Fruit fly (Drosophila melanogaster) whole organism, prepupa: Measurements from ENCODE around the gene CG13059.
A peak's percentile ranks its signal among the peaks of the same experiment; 100 is the strongest.

Experiments used
- Blimp-1 ChIP-seq: fragments of 200-800 bp; sonication (Bioruptor generic); optimal IDR thresholded peaks from 3 replicates; lab custom pipeline; 2017; ENCODE audit warnings: missing biosample characterization, missing genetic modification characterization, mild to moderate bottlenecking, moderate library complexity, missing genetic modification reagents
- CG11294 ChIP-seq: fragments of 200-800 bp; sonication (Bioruptor generic); IDR thresholded peaks from 2 replicates; pipeline ENCODE4 v1.3.6; 2022; ENCODE audit warnings: missing biosample characterization, missing genetic modification characterization
- CG11762 ChIP-seq: fragments of 200-800 bp; sonication (Bioruptor generic); optimal IDR thresholded peaks from 3 replicates; lab custom pipeline; 2016; ENCODE audit warnings: missing biosample characterization, missing genetic modification characterization; ENCODE audit not compliant: insufficient read depth
- CG11902 ChIP-seq: fragments of 200-800 bp; sonication (Bioruptor generic); optimal IDR thresholded peaks from 3 replicates; lab custom pipeline; 2016; ENCODE audit warnings: missing biosample characterization, missing genetic modification characterization
- CG15336 ChIP-seq: fragments of 200-800 bp; sonication (Bioruptor generic); IDR thresholded peaks from 2 replicates; pipeline ENCODE4 v1.3.6; 2022; ENCODE audit warnings: missing biosample characterization, missing genetic modification characterization
- CG3032 ChIP-seq: fragments of 200-800 bp; optimal IDR thresholded peaks from 2 replicates; lab custom pipeline; 2019; ENCODE audit warnings: missing biosample characterization, mild to moderate bottlenecking, missing genetic modification characterization, moderate library complexity
- CG32006 ChIP-seq: fragments of 200-800 bp; sonication (Bioruptor generic); optimal IDR thresholded peaks from 3 replicates; lab custom pipeline; 2017; ENCODE audit warnings: missing biosample characterization, mild to moderate bottlenecking, missing genetic modification characterization
- CG3919 ChIP-seq: fragments of 200-800 bp; sonication (Bioruptor generic); optimal IDR thresholded peaks from 3 replicates; lab custom pipeline; 2016; ENCODE audit warnings: missing biosample characterization, missing genetic modification characterization
- CG4318 ChIP-seq: fragments of 200-800 bp; sonication (Bioruptor generic); optimal IDR thresholded peaks from 3 replicates; lab custom pipeline; 2017; ENCODE audit warnings: missing biosample characterization, mild to moderate bottlenecking, missing genetic modification characterization
- CG6163 ChIP-seq: fragments of 200-800 bp; sonication (Bioruptor generic); IDR thresholded peaks from 3 replicates; pipeline ENCODE4 v1.3.6; 2022; ENCODE audit warnings: missing biosample characterization, missing genetic modification characterization
- CG6276 ChIP-seq: fragments of 200-800 bp; sonication (Bioruptor generic); optimal IDR thresholded peaks from 2 replicates; lab custom pipeline; 2017; ENCODE audit warnings: missing biosample characterization, mild to moderate bottlenecking, missing genetic modification characterization
- CG6808 ChIP-seq: fragments of 200-800 bp; sonication (Bioruptor generic); optimal IDR thresholded peaks from 3 replicates; lab custom pipeline; 2017; ENCODE audit warnings: missing biosample characterization, missing genetic modification characterization, mild to moderate bottlenecking, moderate library complexity, missing genetic modification reagents
- CG6854 ChIP-seq: fragments of 200-800 bp; sonication (Bioruptor generic); optimal IDR thresholded peaks from 2 replicates; lab custom pipeline; 2017; ENCODE audit warnings: missing biosample characterization, mild to moderate bottlenecking, missing genetic modification characterization
- CG8119 ChIP-seq: fragments of 200-800 bp; sonication (Bioruptor generic); IDR thresholded peaks from 3 replicates; pipeline ENCODE4 v1.3.6; 2022; ENCODE audit warnings: missing biosample characterization, missing genetic modification characterization
- CG8632 ChIP-seq: fragments of 200-800 bp; sonication (Bioruptor generic); optimal IDR thresholded peaks from 3 replicates; lab custom pipeline; 2016; ENCODE audit warnings: missing biosample characterization, missing genetic modification characterization
- CG9139 ChIP-seq: fragments of 200-800 bp; sonication (Bioruptor generic); optimal IDR thresholded peaks from 3 replicates; lab custom pipeline; 2017; ENCODE audit warnings: missing biosample characterization, mild to moderate bottlenecking, missing genetic modification characterization
- Eip75B ChIP-seq: fragments of 200-800 bp; sonication (Bioruptor generic); optimal IDR thresholded peaks from 3 replicates; lab custom pipeline; 2016; ENCODE audit warnings: missing biosample characterization, missing genetic modification characterization
- Eip93F ChIP-seq: fragments of 200-800 bp; sonication (Bioruptor generic); optimal IDR thresholded peaks from 2 replicates; lab custom pipeline; 2016; ENCODE audit warnings: missing biosample characterization, mild to moderate bottlenecking, missing genetic modification characterization
- Ets96B ChIP-seq: fragments of 200-800 bp; optimal IDR thresholded peaks from 2 replicates; lab custom pipeline; 2019; ENCODE audit warnings: missing biosample characterization, mild to moderate bottlenecking, missing genetic modification characterization, moderate library complexity
- Gug ChIP-seq: fragments of 200-800 bp; sonication (Bioruptor generic); IDR thresholded peaks from 2 replicates; pipeline ENCODE4 v1.3.6; 2022; ENCODE audit warnings: missing biosample characterization, missing genetic modification characterization
- Hr39 ChIP-seq: fragments of 200-800 bp; sonication (Bioruptor generic); optimal IDR thresholded peaks from 2 replicates; lab custom pipeline; 2016; ENCODE audit warnings: missing biosample characterization, missing genetic modification characterization
- Lpt ChIP-seq: fragments of 200-800 bp; sonication (Bioruptor generic); optimal IDR thresholded peaks from 3 replicates; lab custom pipeline; 2016; ENCODE audit warnings: missing biosample characterization, missing genetic modification characterization
- Met ChIP-seq: fragments of 200-800 bp; sonication (Bioruptor generic); optimal IDR thresholded peaks from 3 replicates; lab custom pipeline; 2016; ENCODE audit warnings: missing biosample characterization, missing genetic modification characterization
- OdsH ChIP-seq: fragments of 200-800 bp; sonication (Bioruptor generic); optimal IDR thresholded peaks from 3 replicates; lab custom pipeline; 2016; ENCODE audit warnings: missing biosample characterization, missing genetic modification characterization
- Smox ChIP-seq: fragments of 200-800 bp; sonication (Bioruptor generic); optimal IDR thresholded peaks from 3 replicates; lab custom pipeline; 2016; ENCODE audit warnings: missing biosample characterization, missing genetic modification characterization
- Sox102F ChIP-seq: fragments of 200-800 bp; sonication (Bioruptor generic); optimal IDR thresholded peaks from 2 replicates; lab custom pipeline; 2016; ENCODE audit warnings: missing biosample characterization, mild to moderate bottlenecking, missing genetic modification characterization
- Sox15 ChIP-seq: fragments of 200-800 bp; sonication (Bioruptor generic); optimal IDR thresholded peaks from 3 replicates; lab custom pipeline; 2016; ENCODE audit warnings: missing biosample characterization, missing genetic modification characterization
- achi ChIP-seq: fragments of 200-800 bp; sonication (Bioruptor generic); optimal IDR thresholded peaks from 3 replicates; lab custom pipeline; 2016; ENCODE audit warnings: missing biosample characterization, missing genetic modification characterization
- acj6 ChIP-seq: fragments of 200-800 bp; sonication (Bioruptor generic); optimal IDR thresholded peaks from 3 replicates; lab custom pipeline; 2016; ENCODE audit warnings: missing biosample characterization, missing genetic modification characterization
- cyc ChIP-seq: fragments of 200-800 bp; sonication (Bioruptor generic); optimal IDR thresholded peaks from 3 replicates; lab custom pipeline; 2016; ENCODE audit warnings: missing biosample characterization, missing genetic modification characterization
- dac ChIP-seq: fragments of 200-800 bp; sonication (Bioruptor generic); optimal IDR thresholded peaks from 2 replicates; lab custom pipeline; 2017; ENCODE audit warnings: missing biosample characterization, mild to moderate bottlenecking, missing genetic modification characterization
- eg ChIP-seq: fragments of 200-800 bp; sonication (Bioruptor generic); IDR thresholded peaks from 3 replicates; pipeline ENCODE4 v1.3.6; 2022; ENCODE audit warnings: missing biosample characterization, missing genetic modification characterization
- esn ChIP-seq: fragments of 200-800 bp; sonication (Bioruptor generic); optimal IDR thresholded peaks from 2 replicates; lab custom pipeline; 2016; ENCODE audit warnings: missing biosample characterization, mild to moderate bottlenecking, missing genetic modification characterization, moderate library complexity
- fd59A ChIP-seq: fragments of 200-800 bp; sonication (Bioruptor generic); optimal IDR thresholded peaks from 2 replicates; lab custom pipeline; 2017; ENCODE audit warnings: missing biosample characterization, mild to moderate bottlenecking, missing genetic modification characterization, missing genetic modification reagents
- fd85E ChIP-seq: fragments of 200-800 bp; sonication (Bioruptor generic); optimal IDR thresholded peaks from 3 replicates; lab custom pipeline; 2016; ENCODE audit warnings: missing biosample characterization, missing genetic modification characterization
- fkh ChIP-seq: fragments of 200-800 bp; sonication (Bioruptor generic); optimal IDR thresholded peaks from 3 replicates; lab custom pipeline; 2017; ENCODE audit warnings: missing biosample characterization, mild to moderate bottlenecking, missing genetic modification characterization, moderate library complexity
- lz ChIP-seq: fragments of 200-800 bp; sonication (Bioruptor generic); optimal IDR thresholded peaks from 3 replicates; lab custom pipeline; 2016; ENCODE audit warnings: missing biosample characterization, missing genetic modification characterization
- net ChIP-seq: fragments of 200-800 bp; sonication (Bioruptor generic); optimal IDR thresholded peaks from 3 replicates; lab custom pipeline; 2016; ENCODE audit warnings: missing biosample characterization, missing genetic modification characterization
- pdm3 ChIP-seq: fragments of 200-800 bp; sonication (Bioruptor generic); optimal IDR thresholded peaks from 3 replicates; lab custom pipeline; 2016; ENCODE audit warnings: missing biosample characterization, missing genetic modification characterization
- salr ChIP-seq, 2 experiments: fragments of 200-800 bp; sonication (Bioruptor generic); optimal IDR thresholded peaks; 3 replicates each; lab custom pipeline; 2016 to 2018; ENCODE audit warnings: missing biosample characterization in 2 of 2, missing genetic modification characterization in 2 of 2, mild to moderate bottlenecking in 1 of 2
- spab ChIP-seq: fragments of 200-800 bp; sonication (Bioruptor generic); optimal IDR thresholded peaks from 2 replicates; lab custom pipeline; 2017; ENCODE audit warnings: missing biosample characterization, mild to moderate bottlenecking, missing genetic modification characterization, missing genetic modification reagents
- svp ChIP-seq: fragments of 200-800 bp; sonication (Bioruptor generic); peaks from one replicate; lab custom pipeline; 2016; ENCODE audit warnings: missing biosample characterization, missing genetic modification characterization
- topi ChIP-seq: fragments of 200-800 bp; sonication (Bioruptor generic); optimal IDR thresholded peaks from 3 replicates; lab custom pipeline; 2016; ENCODE audit warnings: missing biosample characterization, missing genetic modification characterization
- vri ChIP-seq: fragments of 200-800 bp; sonication (Bioruptor generic); optimal IDR thresholded peaks from 3 replicates; lab custom pipeline; 2016; ENCODE audit warnings: missing biosample characterization, mild to moderate bottlenecking, missing genetic modification characterization

CG13059 gene

DNA sequence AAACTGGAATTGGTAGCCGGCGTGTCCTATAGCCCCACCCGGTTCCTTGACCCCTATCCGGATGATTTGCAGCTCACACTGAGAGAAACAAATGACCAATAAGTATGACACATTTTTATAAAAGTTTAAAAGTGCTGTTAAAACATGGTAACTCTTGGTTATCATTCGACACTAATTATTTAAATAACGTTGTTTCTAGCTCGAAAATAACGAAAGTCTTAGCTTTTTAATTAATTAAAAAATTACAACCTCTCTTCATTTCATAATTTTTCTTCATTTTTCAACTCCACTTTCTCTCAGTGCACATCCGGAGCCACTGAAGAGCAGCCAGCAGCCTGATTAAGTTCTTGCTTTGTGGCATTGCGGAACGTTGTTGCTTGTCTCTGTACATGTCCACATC lies 40.7 kb downstream of the CG13059 start (continued):
- TF ChIP-seq Blimp-1 (peak; percentile 63), CG3919 (peak; percentile 92), fd59A (GFP tag; lab: Kevin White, UChicago) (peak; percentile 87), Hr39 (GFP tag; lab: Kevin White, UChicago) (peak; percentile 75), CG6276 (GFP tag; lab: Kevin White, UChicago) (peak; percentile 31), CG8119 (GFP tag; lab: Robert Waterston, UW) (peak; percentile 81), CG6163 (no peak; the same call in 1 of the 3 replicates), net (GFP tag; lab: Kevin White, UChicago) (peak; percentile 88), CG8632 (GFP tag; lab: Kevin White, UChicago) (peak; percentile 90), pdm3 (peak; percentile 85), salr (GFP tag; optimal IDR thresholded peaks at IDR 0.05; lab: Kevin White, UChicago) (peak; percentile 75), Eip75B (peak; percentile 93), Met (GFP tag; lab: Kevin White, UChicago) (peak; percentile 85), spab (GFP tag; lab: Kevin White, UChicago) (peak; percentile 88), lz (peak; percentile 83), achi (GFP tag; lab: Kevin White, UChicago) (peak; percentile 86), Smox (GFP tag; lab: Kevin White, UChicago) (peak; percentile 85), CG32006 (peak; percentile 74), CG4318 (GFP tag; lab: Kevin White, UChicago) (peak; percentile 39), acj6 (peak; percentile 88), OdsH (peak; percentile 87), svp (GFP tag; lab: Kevin White, UChicago) (peak; percentile 94), CG11902 (GFP tag; lab: Kevin White, UChicago) (peak; percentile 79), CG9139 (GFP tag; lab: Kevin White, UChicago) (peak; percentile 81), Ets96B (peak; percentile 90), CG11762 (GFP tag; lab: Kevin White, UChicago) (peak; percentile 84), CG6808 (GFP tag; lab: Kevin White, UChicago) (peak; percentile 92), CG6854 (GFP tag; lab: Kevin White, UChicago) (peak; percentile 64), dac (no peak), Gug (GFP tag; lab: Robert Waterston, UW) (no peak), CG11294 (GFP tag; lab: Robert Waterston, UW) (peak; percentile 45; the same call in 1 of the 2 replicates), fd85E (peak; percentile 63), vri (GFP tag; lab: Kevin White, UChicago) (peak; percentile 67), Lpt (GFP tag; lab: Kevin White, UChicago) (peak; percentile 66), CG3032 (tag; lab: Kevin White, UChicago) (peak; percentile 93), fkh (GFP tag; lab: Kevin White, UChicago) (no peak), CG15336 (GFP tag; lab: Robert Waterston, UW) (peak; percentile 69), topi (GFP tag; lab: Kevin White, UChicago) (peak; percentile 91)

DNA sequence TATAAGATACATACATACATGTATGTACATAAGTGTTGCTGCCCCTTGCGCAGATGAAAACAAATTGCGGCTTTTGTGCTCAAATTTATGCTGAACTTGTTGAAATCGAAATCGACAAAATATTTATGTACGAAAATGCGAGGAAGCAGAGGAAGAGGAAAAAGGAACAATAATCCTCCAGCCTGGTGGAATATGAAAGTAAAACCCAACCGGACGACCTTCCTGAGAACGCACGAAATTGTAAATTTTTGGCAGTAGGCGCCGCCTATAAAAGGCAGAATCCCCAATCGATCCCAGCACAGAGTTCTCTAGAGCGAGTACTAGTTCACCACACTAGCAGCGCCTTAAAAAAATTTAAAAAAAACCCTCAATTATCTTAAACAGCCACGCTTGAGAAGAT lies 41.1 kb downstream of the CG13059 start, which contains the start of gene Cpr72Eb:
Cpr72Eb (plus strand) TSS at position 301 of the 400 bp plus-strand sequence.
- TF ChIP-seq Eip75B: no peak
- TF ChIP-seq cyc (GFP tag; lab: Kevin White, UChicago): no peak
- no peak for TF ChIP-seq CG8119 (GFP tag; lab: Robert Waterston, UW)
- TF ChIP-seq acj6: no peak
- no peak for TF ChIP-seq CG6163

- TF ChIP-seq esn (GFP tag; lab: Kevin White, UChicago) (no peak), CG9139 (GFP tag; lab: Kevin White, UChicago) (no peak), achi (GFP tag; lab: Kevin White, UChicago) (no peak), svp (GFP tag; lab: Kevin White, UChicago) (no peak), Eip75B (no peak), eg (GFP tag; lab: Robert Waterston, UW) (no peak), CG3919 (no peak), net (GFP tag; lab: Kevin White, UChicago) (no peak), vri (GFP tag; lab: Kevin White, UChicago) (no peak), Sox102F (GFP tag; lab: Kevin White, UChicago) (no peak), Blimp-1 (no peak), CG3032 (tag; lab: Kevin White, UChicago) (no peak), spab (GFP tag; lab: Kevin White, UChicago) (no peak), Sox15 (no peak), fd59A (GFP tag; lab: Kevin White, UChicago) (no peak), Eip93F (GFP tag; lab: Kevin White, UChicago) (no peak), cyc (GFP tag; lab: Kevin White, UChicago) (no peak)
Observed at dm6 chr3L:16367240-16367639, 43.8 kb downstream of the CG13059 start, which contains the start of gene Cpr72Ec. Cpr72Ec (minus strand) TSS chr3L:16367340.
